Worm (Caenorhabditis elegans): ENCODE measurements around the gene C08B6.2.

C08B6.2 gene

ce11 chrV:10124799-10125548 is 19.5 kb downstream of the C08B6.2 start, which contains the start of gene C08B6.10:
Gene C08B6.10, plus strand, starts transcription at chrV:10125498.
- TF ChIP-seq unc-62 (GFP tag; optimal IDR thresholded peaks at IDR 0.05), result no peak

- TF ChIP-seq unc-62 (GFP tag; optimal IDR thresholded peaks at IDR 0.05), result no peak
Observed at ce11 chrV:10130195-10130594, 24.7 kb downstream of the C08B6.2 start, which contains the start of gene aos-1. Gene aos-1, minus strand, starts transcription at chrV:10130295.

DNA sequence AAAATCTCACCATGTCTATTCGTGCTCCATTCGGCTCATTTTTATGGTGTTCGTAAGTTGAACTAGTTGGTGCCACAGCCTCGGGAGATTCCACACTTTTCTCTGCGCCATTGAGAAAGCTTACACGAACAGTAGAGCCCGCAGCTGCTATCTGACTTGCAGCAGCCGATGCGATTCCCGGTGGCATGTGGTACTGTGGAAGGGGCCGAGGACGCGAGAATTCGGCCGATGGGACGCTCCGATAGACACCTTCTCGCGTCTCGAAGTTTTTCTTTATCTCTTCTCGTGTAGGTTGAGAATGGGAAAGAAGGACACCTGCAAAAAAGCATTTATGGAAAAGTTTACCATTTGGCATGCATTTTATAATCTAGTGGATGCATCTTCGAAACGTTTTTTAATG is 27.8 kb downstream of the C08B6.2 start:
- TF ChIP-seq unc-62 (GFP tag; optimal IDR thresholded peaks at IDR 0.05), result no peak

- TF ChIP-seq unc-62 (GFP tag; optimal IDR thresholded peaks at IDR 0.05), result no peak
Observed at ce11 chrV:10134077-10134693, 28.7 kb downstream of the C08B6.2 start, which contains the start of the genes C08B6.18, wdr-20 and C08B6.8. Gene C08B6.18, minus strand, starts transcription at chrV:10134127. Gene wdr-20, minus strand, starts transcription at chrV:10134158. Gene C08B6.8, plus strand, starts transcription at chrV:10134643.

DNA sequence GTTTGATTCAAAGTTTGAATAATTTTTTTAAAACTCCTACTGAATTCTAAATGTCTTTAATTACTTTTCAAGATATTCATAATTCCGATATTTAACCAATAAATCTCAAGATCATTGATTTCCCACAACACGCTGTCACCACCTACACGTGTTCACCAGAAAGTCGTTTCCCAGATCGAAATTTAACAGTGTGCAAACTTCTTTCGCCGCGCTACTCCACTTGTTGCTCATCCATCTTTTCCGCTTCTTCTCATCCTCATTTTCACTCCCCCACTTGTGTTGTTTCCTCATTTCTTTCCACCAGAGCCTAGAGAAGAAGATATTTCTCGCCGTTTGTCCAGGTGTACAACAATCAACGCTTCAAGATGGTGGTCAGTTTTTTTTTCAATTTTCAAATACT is 40.1 kb downstream of the C08B6.2 start, which contains the start of gene C51E3.9:
Gene C51E3.9 (plus strand): TSS at position 301 of the 400 bp plus-strand sequence.
- no peak for TF ChIP-seq unc-62 (GFP tag; optimal IDR thresholded peaks at IDR 0.05)

DNA sequence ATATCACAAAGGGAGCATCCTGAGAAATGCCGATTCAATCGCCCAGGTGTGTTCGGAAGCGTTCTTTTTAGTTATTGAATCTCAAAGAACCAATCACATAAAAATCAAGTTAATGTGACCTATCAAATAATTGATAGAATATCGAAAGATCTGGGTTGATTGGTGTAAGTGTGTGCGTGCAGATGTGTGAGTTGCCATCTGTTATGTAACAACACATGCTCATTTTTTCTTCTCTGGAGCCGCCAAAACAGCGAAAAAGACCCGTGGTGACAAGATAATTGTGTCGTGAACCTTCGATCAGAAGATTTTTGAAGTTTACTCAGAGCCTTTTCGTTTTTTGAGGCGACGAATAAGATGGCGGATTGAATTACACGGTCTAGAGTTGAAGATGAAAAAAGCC is 41.3 kb downstream of the C08B6.2 start:
- TF ChIP-seq unc-62 (GFP tag; optimal IDR thresholded peaks at IDR 0.05), result no peak

- no peak for TF ChIP-seq unc-62 (GFP tag; optimal IDR thresholded peaks at IDR 0.05)
Observed at ce11 chrV:10148352-10148751, 42.8 kb downstream of the C08B6.2 start, which contains the start of gene srsx-26. Gene srsx-26, plus strand, starts transcription at chrV:10148652.

- TF ChIP-seq unc-62 (GFP tag; optimal IDR thresholded peaks at IDR 0.05), result no peak
Observed at ce11 chrV:10149728-10150127, 44.2 kb downstream of the C08B6.2 start, which contains the start of gene srsx-27. Gene srsx-27, plus strand, starts transcription at chrV:10150028.

- TF ChIP-seq unc-62 (GFP tag; optimal IDR thresholded peaks at IDR 0.05), result no peak
Observed at ce11 chrV:10152278-10152677, 46.8 kb downstream of the C08B6.2 start, which contains the start of gene srsx-28. Gene srsx-28, plus strand, starts transcription at chrV:10152578.

- no peak for TF ChIP-seq unc-62 (GFP tag; optimal IDR thresholded peaks at IDR 0.05)
Observed at ce11 chrV:10153076-10153475, 47.6 kb downstream of the C08B6.2 start.

ce11 chrV:10154698-10155097 is 49.2 kb downstream of the C08B6.2 start, which contains the start of gene srsx-29:
Gene srsx-29, plus strand, starts transcription at chrV:10154998.
- no peak for TF ChIP-seq unc-62 (GFP tag; optimal IDR thresholded peaks at IDR 0.05)
